Fruit fly (Drosophila melanogaster): ENCODE data around the gene Trmt112.

Gene Trmt112

DNA sequence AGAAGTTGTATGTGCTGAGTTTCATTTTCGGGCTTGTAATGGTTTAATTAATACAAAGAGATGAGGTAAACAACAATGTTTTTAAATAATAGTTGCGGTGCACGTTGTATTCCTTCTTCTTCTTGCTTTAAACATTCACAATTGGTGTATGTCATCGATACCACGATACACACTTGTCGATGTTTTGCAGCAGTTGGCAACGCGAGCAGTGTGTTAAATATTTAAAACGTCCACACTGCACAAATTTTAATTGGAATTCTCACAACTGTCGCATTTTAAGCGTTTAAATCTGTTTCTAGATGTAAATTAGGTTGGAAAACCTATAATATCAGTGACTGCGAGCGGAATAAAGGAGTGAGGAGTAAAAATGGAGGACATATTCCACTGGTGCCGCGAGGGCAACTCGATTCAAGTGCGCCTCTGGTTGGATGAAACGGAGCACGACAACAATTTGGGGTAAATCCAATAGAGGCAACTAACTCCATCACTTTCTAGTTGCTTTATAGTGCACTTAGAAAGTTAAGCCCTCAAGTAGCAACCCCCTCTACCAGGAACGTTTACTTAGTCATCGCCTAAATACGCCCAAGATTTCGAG lies at the start of gene Trmt112, which contains the start of gene Ilk (continued):
- TF ChIP-seq ase (GFP tag; IDR thresholded peaks at IDR 0.05) (no peak), CG18764 (GFP tag; optimal IDR thresholded peaks at IDR 0.05) (no peak), crp (GFP tag; optimal IDR thresholded peaks at IDR 0.05) (peak in 1 of 2 experiments; percentile 66), CG6765 (GFP tag; optimal IDR thresholded peaks at IDR 0.05) (no peak), nerfin-2 (GFP tag; IDR thresholded peaks at IDR 0.05; ENCODE audit: partially characterized antibody) (peak; percentile 67), toy (GFP tag; IDR thresholded peaks at IDR 0.05) (no peak), hkb (optimal IDR thresholded peaks at IDR 0.05) (peak; percentile 53), hkb (GFP tag; IDR thresholded peaks at IDR 0.05) (no peak), CG7357 (GFP tag; IDR thresholded peaks at IDR 0.05) (peak; percentile 65), aop (GFP tag; IDR thresholded peaks at IDR 0.05) (no peak), vnd (GFP tag; IDR thresholded peaks at IDR 0.05; ENCODE audit: partially characterized antibody) (peak; percentile 84), CG17829 (tag; optimal IDR thresholded peaks at IDR 0.05) (peak; percentile 32), CG6791 (GFP tag; IDR thresholded peaks at IDR 0.05; ENCODE audit: partially characterized antibody) (peak; percentile 83), Hsf (GFP tag; optimal IDR thresholded peaks at IDR 0.05) (no peak), Doc3 (GFP tag; IDR thresholded peaks at IDR 0.05; ENCODE audit: partially characterized antibody) (peak; percentile 61; the same call in 1 of the 3 replicates), ara (GFP tag; IDR thresholded peaks at IDR 0.05) (no peak), CG4617 (GFP tag; optimal IDR thresholded peaks at IDR 0.05; ENCODE audit: borderline replicate concordance) (peak; percentile 99), CG11504 (tag; optimal IDR thresholded peaks at IDR 0.05) (no peak), Bgb (GFP tag; IDR thresholded peaks at IDR 0.05; ENCODE audit: partially characterized antibody) (peak; percentile 89), Max (GFP tag; optimal IDR thresholded peaks at IDR 0.05) (peak; percentile 70), CG30431 (GFP tag; optimal IDR thresholded peaks at IDR 0.05) (no peak), CG7987 (GFP tag; optimal IDR thresholded peaks at IDR 0.05) (peak; percentile 44), nmo (GFP tag; optimal IDR thresholded peaks at IDR 0.05) (peak; percentile 60), CG10366 (GFP tag; IDR thresholded peaks at IDR 0.05) (no peak), sna (GFP tag; IDR thresholded peaks at IDR 0.05; ENCODE audit: partially characterized antibody) (peak; percentile 46; the same call in 1 of the 2 replicates), MESR4 (GFP tag; optimal IDR thresholded peaks at IDR 0.05) (peak; percentile 94), CG14860 (GFP tag; IDR thresholded peaks at IDR 0.05; ENCODE audit: partially characterized antibody) (peak; percentile 63), lilli (GFP tag; optimal IDR thresholded peaks at IDR 0.05) (peak; percentile 7), CG3995 (GFP tag; optimal IDR thresholded peaks at IDR 0.05) (peak; percentile 6), HmgD (GFP tag; optimal IDR thresholded peaks at IDR 0.05) (peak; percentile 10), knrl (GFP tag; IDR thresholded peaks at IDR 0.05; ENCODE audit: partially characterized antibody) (peak; percentile 86), tna (GFP tag; IDR thresholded peaks at IDR 0.05; ENCODE audit: partially characterized antibody) (peak; percentile 87), CG18476 (GFP tag; optimal IDR thresholded peaks at IDR 0.05) (no peak), CG42726 (GFP tag; IDR thresholded peaks at IDR 0.05; ENCODE audit: partially characterized antibody) (peak; percentile 89), mld (GFP tag; IDR thresholded peaks at IDR 0.05; ENCODE audit: partially characterized antibody) (peak; percentile 16; the same call in 1 of the 3 replicates), ro (GFP tag; IDR thresholded peaks at IDR 0.05) (no peak), eyg (GFP tag; optimal IDR thresholded peaks at IDR 0.05) (no peak), CG14710 (tag; optimal IDR thresholded peaks at IDR 0.05) (peak; percentile 51), hb (GFP tag; IDR thresholded peaks at IDR 0.05; ENCODE audit: partially characterized antibody) (peak; percentile 80), CG4820 (GFP tag; optimal IDR thresholded peaks at IDR 0.05) (no peak), dan (GFP tag; IDR thresholded peaks at IDR 0.05) (no peak), MBD-R2 (GFP tag; IDR thresholded peaks at IDR 0.05) (peak; percentile 96), shn (GFP tag; optimal IDR thresholded peaks at IDR 0.05) (peak; percentile 9), vvl (GFP tag; IDR thresholded peaks at IDR 0.05) (peak; percentile 54; the same call in 1 of the 2 replicates), dpn (GFP tag; optimal IDR thresholded peaks at IDR 0.05) (peak in 1 of 2 experiments; percentile 21), Dp (GFP tag; optimal IDR thresholded peaks at IDR 0.05) (peak; percentile 71), odd (GFP tag; optimal IDR thresholded peaks at IDR 0.05) (no peak), Sry-δ (GFP tag; optimal IDR thresholded peaks at IDR 0.05) (peak; percentile 75), Ets65A (GFP tag) (no peak)
